Worm (Caenorhabditis elegans): ENCODE data around the gene F58A4.2.

DNA sequence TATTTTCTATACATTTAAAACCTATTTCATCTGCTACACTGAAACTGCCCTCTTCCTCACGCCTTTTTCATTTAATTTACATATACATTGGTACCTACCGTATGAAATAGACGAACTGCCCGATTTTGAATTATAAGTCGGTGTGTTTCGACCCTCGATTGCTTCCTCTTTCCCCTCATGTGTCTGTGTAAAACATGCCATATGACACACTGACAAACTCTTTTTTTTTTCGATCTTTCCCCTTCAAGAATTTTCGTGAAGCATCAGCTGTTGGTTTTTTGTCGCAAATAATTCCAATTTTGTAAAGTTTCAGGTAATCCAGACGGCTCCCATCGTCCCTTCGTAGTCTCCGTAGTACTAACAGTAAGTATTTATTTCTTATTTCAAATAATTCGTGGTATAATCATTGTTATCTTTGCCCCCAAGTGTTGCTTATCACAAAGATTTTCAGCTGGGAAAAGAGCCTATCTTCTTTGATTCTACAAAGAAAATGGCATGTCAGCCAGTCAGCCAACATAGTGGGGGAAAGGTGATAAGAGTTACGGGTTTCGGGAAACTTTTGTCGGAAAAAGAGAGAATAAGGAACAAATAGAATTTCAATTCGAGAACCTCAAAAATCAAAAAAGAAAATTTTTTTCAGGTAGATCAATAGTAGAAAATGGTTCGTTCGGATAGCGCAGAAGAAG, 21.4 kb upstream of the F58A4.2 start:
- TF ChIP-seq klf-2 (GFP tag; conservative IDR thresholded peaks at IDR 0.05) = no peak
- no peak for TF ChIP-seq T22C8.4 (GFP tag; IDR thresholded peaks at IDR 0.05)
- no peak for TF ChIP-seq med-1 (GFP tag; optimal IDR thresholded peaks at IDR 0.05; ENCODE audit: insufficient read depth)
- TF ChIP-seq flt-1 (GFP tag; IDR thresholded peaks at IDR 0.05) = no peak
- no peak for TF ChIP-seq ref-1 (GFP tag; conservative IDR thresholded peaks at IDR 0.05)
